Worm (Caenorhabditis elegans): ENCODE results near the gene C15H7.3.

The C15H7.3 gene

ce11 chrIII:9697886-9698285 lies 46.1 kb upstream of the C15H7.3 start:
- TF ChIP-seq lin-35 (GFP tag; optimal IDR thresholded peaks at IDR 0.05) (peak in 1 of 2 experiments; percentile 29), rnt-1 (tag; optimal IDR thresholded peaks at IDR 0.05) (peak; percentile 29), blmp-1 (tag; optimal IDR thresholded peaks at IDR 0.05) (peak; percentile 54), ces-1 (GFP tag; optimal IDR thresholded peaks at IDR 0.05) (no peak), nhr-85 (tag) (peak; percentile 65)

DNA sequence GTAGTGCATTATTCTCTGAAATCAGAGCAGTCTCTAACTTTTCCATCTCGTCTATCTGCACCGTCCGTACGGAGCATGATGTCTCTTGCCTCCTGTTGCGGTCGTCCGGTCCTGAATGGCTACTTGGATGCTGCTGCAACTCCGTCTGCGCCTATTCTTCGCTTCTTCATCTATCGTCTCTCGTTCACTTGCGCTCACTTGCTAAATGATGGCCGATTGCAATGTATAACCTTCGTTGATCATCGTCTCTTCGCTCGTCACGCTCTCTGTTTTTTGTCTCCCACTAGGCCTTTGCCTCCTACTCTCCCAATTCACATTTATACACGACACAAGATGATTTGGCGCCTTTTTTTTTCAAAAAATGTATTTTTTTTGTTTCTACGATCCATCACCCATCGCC lies 45.6 kb upstream of the C15H7.3 start:
- TF ChIP-seq nhr-77 (tag; optimal IDR thresholded peaks at IDR 0.05), result peak; percentile 11
- peak; percentile 50 for TF ChIP-seq xbp-1 (tag; optimal IDR thresholded peaks at IDR 0.05)
- peak; percentile 26 to 61 for TF ChIP-seq lin-35 (GFP tag; optimal IDR thresholded peaks at IDR 0.05)
- TF ChIP-seq rnt-1 (tag; optimal IDR thresholded peaks at IDR 0.05), result peak; percentile 77
- peak in 1 of 2 experiments; percentile 63 for TF ChIP-seq mdl-1 (tag; optimal IDR thresholded peaks at IDR 0.05)
- TF ChIP-seq dpl-1 (GFP tag; optimal IDR thresholded peaks at IDR 0.05), result peak; percentile 31 to 56 (median 39)
- peak; percentile 49 to 64 for TF ChIP-seq efl-1 (optimal IDR thresholded peaks at IDR 0.05)
- peak in 1 of 2 experiments; percentile 83 for TF ChIP-seq efl-1 (GFP tag; optimal IDR thresholded peaks at IDR 0.05 in 1 of 2)
- peak; percentile 49 for TF ChIP-seq blmp-1 (tag; optimal IDR thresholded peaks at IDR 0.05)
- TF ChIP-seq unc-86 (tag; optimal IDR thresholded peaks at IDR 0.05), result peak; percentile 17
- peak; percentile 45 for TF ChIP-seq snpc-4 (tag; optimal IDR thresholded peaks at IDR 0.05)
- no peak for TF ChIP-seq grh-1 (GFP tag; IDR thresholded peaks at IDR 0.05)
- TF ChIP-seq nhr-20 (tag; optimal IDR thresholded peaks at IDR 0.05), result peak; percentile 60
- TF ChIP-seq fos-1 (tag; optimal IDR thresholded peaks at IDR 0.05), result peak; percentile 40
- TF ChIP-seq mep-1 (tag; optimal IDR thresholded peaks at IDR 0.05), result peak; percentile 21
- TF ChIP-seq swsn-7 (tag; optimal IDR thresholded peaks at IDR 0.05), result peak; percentile 68
- TF ChIP-seq fkh-8 (tag; optimal IDR thresholded peaks at IDR 0.05), result peak; percentile 72
- TF ChIP-seq tbx-2 (tag; optimal IDR thresholded peaks at IDR 0.05), result peak; percentile 40
- no peak for TF ChIP-seq nhr-28 (tag; optimal IDR thresholded peaks at IDR 0.05)
- TF ChIP-seq lin-39 (tag; optimal IDR thresholded peaks at IDR 0.05), result no peak
- no peak for TF ChIP-seq nhr-12 (tag; optimal IDR thresholded peaks at IDR 0.05)
- peak; percentile 14 for TF ChIP-seq sox-4 (tag; optimal IDR thresholded peaks at IDR 0.05)
- peak; percentile 38 for TF ChIP-seq ztf-4 (tag; optimal IDR thresholded peaks at IDR 0.05)
- TF ChIP-seq C16A3.4 (tag; optimal IDR thresholded peaks at IDR 0.05), result peak; percentile 48
- TF ChIP-seq nhr-47 (tag; optimal IDR thresholded peaks at IDR 0.05), result peak; percentile 59
- TF ChIP-seq pax-3 (tag; optimal IDR thresholded peaks at IDR 0.05), result no peak
- no peak for TF ChIP-seq efl-3 (GFP tag; optimal IDR thresholded peaks at IDR 0.05)
- TF ChIP-seq snu-23 (GFP tag; optimal IDR thresholded peaks at IDR 0.05), result peak; percentile 78
- TF ChIP-seq ceh-82 (tag; optimal IDR thresholded peaks at IDR 0.05), result peak in 2 of 3 experiments; percentile 22 to 60
- no peak for TF ChIP-seq nhr-76 (tag; optimal IDR thresholded peaks at IDR 0.05)
- no peak for TF ChIP-seq Y116A8C.19 (tag; optimal IDR thresholded peaks at IDR 0.05; ENCODE audit: borderline replicate concordance)
- TF ChIP-seq dsc-1 (tag; optimal IDR thresholded peaks at IDR 0.05), result peak; percentile 42
- TF ChIP-seq fkh-10 (GFP tag; optimal IDR thresholded peaks at IDR 0.05), result peak; percentile 29
- TF ChIP-seq unc-130 (tag; optimal IDR thresholded peaks at IDR 0.05), result peak; percentile 63
- TF ChIP-seq pqm-1 (tag; optimal IDR thresholded peaks at IDR 0.05), result no peak
- peak; percentile 92 for TF ChIP-seq lin-14 (GFP tag; optimal IDR thresholded peaks at IDR 0.05)
- no peak for TF ChIP-seq jun-1 (tag; optimal IDR thresholded peaks at IDR 0.05)
- peak; percentile 2 for TF ChIP-seq egl-13 (tag; optimal IDR thresholded peaks at IDR 0.05)
- peak; percentile 76 for TF ChIP-seq nhr-71 (tag; optimal IDR thresholded peaks at IDR 0.05)
- peak; percentile 17 to 71 for TF ChIP-seq lsy-2 (tag; optimal IDR thresholded peaks at IDR 0.05)
- TF ChIP-seq nhr-90 (tag; optimal IDR thresholded peaks at IDR 0.05; ENCODE audit: poor library complexity), result peak; percentile 0
- TF ChIP-seq hpl-2 (GFP tag; optimal IDR thresholded peaks at IDR 0.05), result no peak
- TF ChIP-seq C34B4.2 (tag; optimal IDR thresholded peaks at IDR 0.05), result no peak

Data from whole organism, L1 larva.